Worm (Caenorhabditis elegans) whole organism, mixed stage, embryonic: ENCODE data around the gene Y38C1AA.19.
A peak's percentile ranks its signal among the peaks of the same experiment; 100 is the strongest.

Experiments
- M03D4.4 ChIP-seq: sonication (generic microtip); optimal IDR thresholded peaks from 2 replicates; lab custom pipeline; 2017; ENCODE audit warnings: mild to moderate bottlenecking, missing genetic modification characterization, missing compliant biosample characterization
- bed-3 ChIP-seq: fragments of 200-800 bp; sonication (Bioruptor generic); optimal IDR thresholded peaks from 3 replicates; lab custom pipeline; 2018; ENCODE audit warnings: mild to moderate bottlenecking, missing genetic modification characterization, moderate library complexity, missing compliant biosample characterization
- blmp-1 ChIP-seq: fragments of 150-350 bp; optimal IDR thresholded peaks from 2 replicates; lab custom pipeline; 2014; ENCODE audit warnings: missing biosample characterization, missing genetic modification characterization
- ceh-39 ChIP-seq: fragments of 150-350 bp; optimal IDR thresholded peaks from 2 replicates; lab custom pipeline; 2014; ENCODE audit warnings: missing biosample characterization, missing genetic modification characterization
- ceh-43 ChIP-seq: fragments of 200-800 bp; sonication (Bioruptor generic); optimal IDR thresholded peaks from 2 replicates; lab custom pipeline; 2018; ENCODE audit warnings: mild to moderate bottlenecking, missing genetic modification characterization, moderate library complexity, missing compliant biosample characterization
- ceh-83 ChIP-seq: fragments of 200-800 bp; sonication (Bioruptor generic); optimal IDR thresholded peaks from 2 replicates; lab custom pipeline; 2018; ENCODE audit warnings: mild to moderate bottlenecking, missing genetic modification characterization, missing compliant biosample characterization
- ces-1 ChIP-seq: fragments of 150-350 bp; optimal IDR thresholded peaks from 2 replicates; lab custom pipeline; 2014; ENCODE audit warnings: missing biosample characterization, missing genetic modification reagents, missing genetic modification characterization
- cnd-1 ChIP-seq: fragments of 200-800 bp; sonication (Bioruptor generic); optimal IDR thresholded peaks from 2 replicates; lab custom pipeline; 2018; ENCODE audit warnings: mild to moderate bottlenecking, missing genetic modification characterization, missing compliant biosample characterization
- elt-1 ChIP-seq: sonication (generic microtip); optimal IDR thresholded peaks from 2 replicates; lab custom pipeline; 2017; ENCODE audit warnings: missing genetic modification characterization, mild to moderate bottlenecking, missing compliant biosample characterization, antibody characterized with exemption, moderate library complexity, borderline replicate concordance; ENCODE audit not compliant: insufficient read depth
- elt-3 ChIP-seq: fragments of 150-350 bp; optimal IDR thresholded peaks from 2 replicates; lab custom pipeline; 2014; ENCODE audit warnings: missing biosample characterization, missing genetic modification characterization
- flh-1 ChIP-seq: fragments of 200-800 bp; sonication (Bioruptor generic); optimal IDR thresholded peaks from 2 replicates; lab custom pipeline; 2018; ENCODE audit warnings: mild to moderate bottlenecking, missing genetic modification characterization, moderate library complexity, missing compliant biosample characterization
- ham-2 ChIP-seq: fragments of 200-800 bp; sonication (Bioruptor generic); optimal IDR thresholded peaks from 2 replicates; lab custom pipeline; 2018; ENCODE audit warnings: mild to moderate bottlenecking, missing genetic modification characterization, missing compliant biosample characterization
- hlh-1 ChIP-seq: fragments of 150-350 bp; optimal IDR thresholded peaks from 2 replicates; lab custom pipeline; 2014; ENCODE audit warnings: missing biosample characterization, missing genetic modification reagents, missing genetic modification characterization
- lin-32 ChIP-seq: fragments of 200-800 bp; sonication (Bioruptor generic); optimal IDR thresholded peaks from 2 replicates; lab custom pipeline; 2018; ENCODE audit warnings: mild to moderate bottlenecking, missing genetic modification characterization, missing compliant biosample characterization
- lsy-2 ChIP-seq: fragments of 150-350 bp; optimal IDR thresholded peaks from 2 replicates; lab custom pipeline; 2014; ENCODE audit warnings: missing biosample characterization, missing genetic modification characterization
- mep-1 ChIP-seq: fragments of 150-350 bp; optimal IDR thresholded peaks from 2 replicates; lab custom pipeline; 2017; ENCODE audit warnings: missing biosample characterization, missing genetic modification reagents, missing genetic modification characterization, inconsistent platforms
- mls-2 ChIP-seq: sonication (generic microtip); optimal IDR thresholded peaks from 2 replicates; lab custom pipeline; 2016; ENCODE audit warnings: mild to moderate bottlenecking, missing genetic modification characterization, moderate library complexity, missing compliant biosample characterization
- nhr-12 ChIP-seq: fragments of 150-350 bp; optimal IDR thresholded peaks from 2 replicates; lab custom pipeline; 2014; ENCODE audit warnings: missing biosample characterization, missing genetic modification characterization
- nhr-2 ChIP-seq: fragments of 150-350 bp; optimal IDR thresholded peaks from 2 replicates; lab custom pipeline; 2014; ENCODE audit warnings: missing biosample characterization, missing genetic modification characterization
- nhr-237 ChIP-seq: fragments of 150-350 bp; optimal IDR thresholded peaks from 2 replicates; lab custom pipeline; 2014; ENCODE audit warnings: missing biosample characterization, missing genetic modification characterization
- nhr-28 ChIP-seq: fragments of 150-350 bp; optimal IDR thresholded peaks from 2 replicates; lab custom pipeline; 2014; ENCODE audit warnings: missing biosample characterization, missing genetic modification characterization
- nhr-76 ChIP-seq: sonication (generic microtip); optimal IDR thresholded peaks from 2 replicates; lab custom pipeline; 2017; ENCODE audit warnings: missing biosample characterization, missing genetic modification characterization
- pha-4 ChIP-seq: fragments of 150-350 bp; optimal IDR thresholded peaks from 2 replicates; lab custom pipeline; 2018; ENCODE audit warnings: missing biosample characterization, missing genetic modification reagents, missing genetic modification characterization
- sem-2 ChIP-seq: fragments of 200-800 bp; sonication (Bioruptor generic); optimal IDR thresholded peaks from 2 replicates; lab custom pipeline; 2018; ENCODE audit warnings: mild to moderate bottlenecking, missing genetic modification characterization, missing compliant biosample characterization
- snpc-4 ChIP-seq: fragments of 150-350 bp; optimal IDR thresholded peaks from 2 replicates; lab custom pipeline; 2014; ENCODE audit warnings: missing biosample characterization, missing genetic modification characterization
- sptf-1 ChIP-seq: sonication (generic microtip); optimal IDR thresholded peaks from 2 replicates; lab custom pipeline; 2017; ENCODE audit warnings: mild to moderate bottlenecking, missing genetic modification characterization, moderate library complexity, missing compliant biosample characterization
- unc-39 ChIP-seq: fragments of 150-350 bp; optimal IDR thresholded peaks from 2 replicates; lab custom pipeline; 2014; ENCODE audit warnings: missing biosample characterization, missing genetic modification characterization
- unc-62 ChIP-seq: fragments of 150-350 bp; optimal IDR thresholded peaks from 2 replicates; lab custom pipeline; 2014; ENCODE audit warnings: missing biosample characterization, missing genetic modification reagents, missing genetic modification characterization
- zip-8 ChIP-seq: fragments of 150-350 bp; optimal IDR thresholded peaks from 2 replicates; lab custom pipeline; 2014; ENCODE audit warnings: missing biosample characterization, missing genetic modification characterization
- ztf-11 ChIP-seq: fragments of 150-350 bp; optimal IDR thresholded peaks from 2 replicates; lab custom pipeline; 2014; ENCODE audit warnings: missing biosample characterization, missing genetic modification characterization

Y38C1AA.19 gene

ce11 chrIV:162530-162929, 2.6 kb downstream of the Y38C1AA.19 start, which contains the start of gene Y38C1AA.6:
Gene Y38C1AA.6 (plus strand): TSS chrIV:162830.
- TF ChIP-seq sem-2 (GFP tag; lab: Kevin White, UChicago): no peak
- TF ChIP-seq nhr-2 (tag; lab: Kevin White, UChicago): no peak
- TF ChIP-seq blmp-1 (tag; lab: Kevin White, UChicago): no peak
- no peak for TF ChIP-seq zip-8 (tag; lab: Kevin White, UChicago)
- TF ChIP-seq flh-1 (GFP tag; lab: Kevin White, UChicago): no peak
- TF ChIP-seq bed-3 (GFP tag; lab: Kevin White, UChicago): no peak
- no peak for TF ChIP-seq ces-1 (GFP tag; lab: Kevin White, UChicago)
- TF ChIP-seq nhr-237 (tag; lab: Kevin White, UChicago): no peak
- TF ChIP-seq nhr-12 (tag; lab: Kevin White, UChicago): no peak
- TF ChIP-seq elt-1 (tag; lab: Kevin White, UChicago): no peak

- no peak for TF ChIP-seq flh-1 (GFP tag; lab: Kevin White, UChicago)
- no peak for TF ChIP-seq elt-3 (tag; lab: Kevin White, UChicago)
- TF ChIP-seq mep-1 (tag; lab: Kevin White, UChicago): no peak
- TF ChIP-seq M03D4.4: no peak
- TF ChIP-seq unc-62 (GFP tag; lab: Kevin White, UChicago): no peak
- TF ChIP-seq nhr-12 (tag; lab: Kevin White, UChicago): no peak
Measured at ce11 chrIV:164777-165176, 4.8 kb downstream of the Y38C1AA.19 start, which contains the start of gene cutl-24. Gene cutl-24 (plus strand): TSS chrIV:165077.

DNA sequence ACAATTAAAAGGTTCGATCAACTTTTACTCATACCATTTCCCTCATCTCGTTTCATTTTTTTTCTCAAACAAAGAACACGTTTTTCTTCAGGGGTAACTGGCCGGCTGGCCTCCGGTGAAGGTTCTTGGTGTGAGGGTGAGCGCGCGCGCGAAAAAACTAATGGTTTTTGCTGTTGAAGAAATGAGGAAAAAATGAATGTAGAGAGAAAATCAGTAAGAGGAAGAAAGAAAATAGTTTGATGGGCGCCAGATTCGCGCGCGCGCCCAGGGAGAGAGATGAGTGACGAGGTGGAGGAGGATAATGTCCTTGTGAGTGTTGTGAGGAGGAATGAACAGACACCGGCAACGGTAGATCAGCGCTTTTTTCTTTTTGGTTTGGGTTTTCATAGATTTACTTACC, 11.1 kb downstream of the Y38C1AA.19 start:
- TF ChIP-seq nhr-2 (tag; lab: Kevin White, UChicago) (no peak), cnd-1 (no peak), lin-32 (GFP tag; lab: Kevin White, UChicago) (no peak), unc-39 (tag; lab: Kevin White, UChicago) (no peak), ceh-39 (tag; lab: Kevin White, UChicago) (no peak), snpc-4 (no peak), sptf-1 (tag; lab: Kevin White, UChicago) (no peak), ceh-83 (GFP tag; lab: Kevin White, UChicago) (no peak), zip-8 (tag; lab: Kevin White, UChicago) (no peak), lsy-2 (tag; lab: Kevin White, UChicago) (no peak), ceh-43 (GFP tag; lab: Kevin White, UChicago) (no peak), elt-3 (tag; lab: Kevin White, UChicago) (no peak), hlh-1 (no peak)

DNA sequence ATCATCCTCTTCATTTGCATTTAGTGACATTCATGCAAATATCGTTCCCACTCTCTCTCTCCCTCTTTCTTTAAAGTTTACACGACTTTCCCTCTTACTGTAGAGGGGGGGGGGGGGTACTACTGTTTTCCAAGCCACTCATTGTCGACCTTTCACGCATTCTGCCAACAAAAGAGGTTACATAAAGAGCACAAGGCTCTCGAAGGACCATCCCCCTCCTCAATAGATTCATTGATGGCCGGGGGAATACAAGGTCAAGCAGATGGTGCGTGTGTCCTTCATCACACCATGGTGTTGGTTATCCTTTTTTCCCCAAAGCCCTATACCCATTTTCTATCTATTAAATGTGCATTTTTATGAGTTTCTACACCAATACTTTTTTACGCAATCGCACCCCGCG, 13.0 kb downstream of the Y38C1AA.19 start:
- TF ChIP-seq ceh-43 (GFP tag; lab: Kevin White, UChicago) (no peak), mep-1 (tag; lab: Kevin White, UChicago) (no peak), elt-1 (tag; lab: Kevin White, UChicago) (no peak), mls-2 (tag; lab: Kevin White, UChicago) (peak; percentile 37), ceh-83 (GFP tag; lab: Kevin White, UChicago) (no peak), nhr-76 (tag; lab: Kevin White, UChicago) (no peak), ham-2 (GFP tag; lab: Kevin White, UChicago) (peak; percentile 18), ces-1 (GFP tag; lab: Kevin White, UChicago) (no peak), sem-2 (GFP tag; lab: Kevin White, UChicago) (no peak), lin-32 (GFP tag; lab: Kevin White, UChicago) (no peak), nhr-28 (tag; lab: Kevin White, UChicago) (no peak), cnd-1 (peak; percentile 63), nhr-2 (tag; lab: Kevin White, UChicago) (peak; percentile 87)
- TF ChIP-seq, all 35 proteins: peak for 4

DNA sequence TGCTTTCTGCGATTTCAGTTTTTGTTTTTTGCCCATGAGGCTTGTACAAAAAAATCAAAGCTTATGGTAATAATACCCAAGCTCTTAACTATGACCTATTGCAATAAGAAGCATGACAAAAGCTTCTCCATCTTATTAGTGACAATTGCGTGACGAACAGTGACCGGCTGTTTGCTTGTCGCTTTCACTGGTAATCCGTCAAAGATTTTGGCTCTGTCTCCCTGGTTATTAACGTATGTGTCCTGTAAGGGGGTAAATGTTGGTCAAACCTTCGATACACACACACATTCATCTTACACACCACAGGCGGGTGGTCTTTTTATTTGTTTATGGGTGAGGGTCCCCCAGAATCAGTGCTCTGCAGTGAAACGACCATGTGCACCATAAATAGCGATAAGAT, 14.2 kb downstream of the Y38C1AA.19 start:
- TF ChIP-seq lin-32 (GFP tag; lab: Kevin White, UChicago) (no peak), blmp-1 (tag; lab: Kevin White, UChicago) (no peak), bed-3 (GFP tag; lab: Kevin White, UChicago) (no peak), sptf-1 (tag; lab: Kevin White, UChicago) (no peak), sem-2 (GFP tag; lab: Kevin White, UChicago) (no peak), nhr-76 (tag; lab: Kevin White, UChicago) (no peak), ces-1 (GFP tag; lab: Kevin White, UChicago) (no peak), pha-4 (tag; lab: Kevin White, UChicago) (peak; percentile 4), mls-2 (tag; lab: Kevin White, UChicago) (peak; percentile 19), ceh-83 (GFP tag; lab: Kevin White, UChicago) (no peak), unc-62 (GFP tag; lab: Kevin White, UChicago) (peak; percentile 64), nhr-2 (tag; lab: Kevin White, UChicago) (peak; percentile 77), ztf-11 (no peak)
